Worm (Caenorhabditis elegans) whole organism, young adult: ENCODE results near the gene attf-3.

Source experiments
- B0019.2 ChIP-seq: fragments of 200-800 bp; sonication (Bioruptor generic); conservative IDR thresholded peaks from 2 replicates; pipeline ENCODE4 v1.3.6; 2022; ENCODE audit warnings: missing genetic modification reagents, missing genetic modification characterization, missing compliant biosample characterization
- atf-7 ChIP-seq: sonication (generic microtip); optimal IDR thresholded peaks from 2 replicates; lab custom pipeline; 2017; ENCODE audit warnings: mild to moderate bottlenecking, missing genetic modification characterization, missing compliant biosample characterization
- attf-3 ChIP-seq: fragments of 200-800 bp; sonication (Bioruptor generic); conservative IDR thresholded peaks from 2 replicates; pipeline ENCODE4 v1.3.6; 2022; ENCODE audit warnings: missing genetic modification reagents, missing genetic modification characterization, missing compliant biosample characterization
- efl-1 ChIP-seq: fragments of 150-350 bp; optimal IDR thresholded peaks from 2 replicates; lab custom pipeline; 2014; ENCODE audit warnings: missing biosample characterization, missing genetic modification reagents, missing genetic modification characterization
- ets-4 ChIP-seq: fragments of 200-800 bp; sonication (Bioruptor generic); optimal IDR thresholded peaks from 2 replicates; lab custom pipeline; 2018; ENCODE audit warnings: mild to moderate bottlenecking, missing genetic modification characterization, missing compliant biosample characterization
- hlh-26 ChIP-seq: fragments of 200-800 bp; sonication (Bioruptor generic); conservative IDR thresholded peaks from 2 replicates; pipeline ENCODE4 v1.3.6; 2022; ENCODE audit warnings: missing genetic modification reagents, missing genetic modification characterization, missing compliant biosample characterization
- let-607 ChIP-seq, 2 experiments: fragments of 200-800 bp in 1 of 2; sonication (Bioruptor generic) in 1 of 2; sonication (generic microtip) in 1 of 2; optimal IDR thresholded peaks; 2 replicates each; lab custom pipeline; 2016 to 2018; ENCODE audit warnings: mild to moderate bottlenecking in 2 of 2, missing compliant biosample characterization in 2 of 2, missing genetic modification characterization in 2 of 2, moderate library complexity in 2 of 2, missing genotype in 1 of 2
- lsy-27 ChIP-seq: sonication (generic microtip); optimal IDR thresholded peaks from 2 replicates; lab custom pipeline; 2017; ENCODE audit warnings: missing genetic modification characterization, mild to moderate bottlenecking, missing compliant biosample characterization, antibody characterized with exemption, missing genotype, borderline replicate concordance; ENCODE audit not compliant: insufficient read depth
- nhr-27 ChIP-seq: fragments of 200-800 bp; sonication (Bioruptor generic); optimal IDR thresholded peaks from 2 replicates; lab custom pipeline; 2018; ENCODE audit warnings: mild to moderate bottlenecking, missing genetic modification characterization, moderate library complexity, missing compliant biosample characterization
- nhr-80 ChIP-seq: sonication (generic microtip); optimal IDR thresholded peaks from 2 replicates; lab custom pipeline; 2016; ENCODE audit warnings: missing genetic modification characterization, missing compliant biosample characterization
- sdz-38 ChIP-seq: sonication (generic microtip); optimal IDR thresholded peaks from 2 replicates; lab custom pipeline; 2016; ENCODE audit warnings: missing genotype, missing genetic modification characterization, missing compliant biosample characterization
- tbp1 ChIP-seq: fragments of 200-800 bp; sonication (Bioruptor generic); optimal IDR thresholded peaks from 2 replicates; lab custom pipeline; 2018; ENCODE audit warnings: mild to moderate bottlenecking, missing genetic modification characterization, missing compliant biosample characterization
- unc-130 ChIP-seq: sonication (generic microtip); optimal IDR thresholded peaks from 2 replicates; lab custom pipeline; 2016; ENCODE audit warnings: missing genetic modification reagents, missing genetic modification characterization, missing compliant biosample characterization

ce11 chrIII:94759-95330, 8.7 kb upstream of the attf-3 start, which contains the start of gene pat-4:
- TF ChIP-seq attf-3 (GFP tag; lab: Robert Waterston, UW) (no peak), hlh-26 (GFP tag; lab: Robert Waterston, UW) (no peak), atf-7 (tag; lab: Kevin White, UChicago) (no peak), B0019.2 (GFP tag; lab: Robert Waterston, UW) (no peak), nhr-27 (tag; lab: Kevin White, UChicago) (no peak), ets-4 (GFP tag; lab: Kevin White, UChicago) (no peak), unc-130 (GFP tag; lab: Kevin White, UChicago) (no peak), efl-1 (GFP tag; lab: Kevin White, UChicago) (no peak), lsy-27 (tag; lab: Kevin White, UChicago) (no peak), tbp1 (GFP tag; lab: Kevin White, UChicago) (no peak), nhr-80 (tag; lab: Kevin White, UChicago) (no peak), sdz-38 (tag; lab: Kevin White, UChicago) (no peak), let-607 (tag; optimal IDR thresholded peaks at IDR 0.05; lab: Kevin White, UChicago) (no peak)
